Worm (Caenorhabditis elegans): ENCODE measurements around the gene srv-31.

ce11 chrIV:6239993-6240392 is 31.8 kb downstream of the srv-31 start, which contains the start of gene F58F9.9:
- TF ChIP-seq B0310.2 (tag; optimal IDR thresholded peaks at IDR 0.05) = no peak
- TF ChIP-seq ceh-36 (tag; optimal IDR thresholded peaks at IDR 0.05) = no peak
- no peak for TF ChIP-seq flt-1 (GFP tag; IDR thresholded peaks at IDR 0.05)
- TF ChIP-seq pes-1 (GFP tag; IDR thresholded peaks at IDR 0.05) = no peak
- no peak for TF ChIP-seq ama-1 (optimal IDR thresholded peaks at IDR 0.05)
- no peak for TF ChIP-seq hmbx-1 (tag; optimal IDR thresholded peaks at IDR 0.05)
- TF ChIP-seq tbx-37 (GFP tag; conservative IDR thresholded peaks at IDR 0.05) = no peak
- no peak for TF ChIP-seq ets-7 (tag; optimal IDR thresholded peaks at IDR 0.05)
- TF ChIP-seq ceh-13 (GFP tag; optimal IDR thresholded peaks at IDR 0.05) = no peak
- no peak for TF ChIP-seq sea-1 (GFP tag; conservative IDR thresholded peaks at IDR 0.05)
- TF ChIP-seq aly-1 (tag; optimal IDR thresholded peaks at IDR 0.05) = no peak
